Worm (Caenorhabditis elegans): ENCODE data around the gene pam-1.

The pam-1 gene

ce11 chrIV:7503322-7503721, 47.3 kb downstream of the pam-1 start, which contains the start of gene glt-6:
glt-6 (plus strand) TSS chrIV:7503622.
- TF ChIP-seq rbr-2 (tag; optimal IDR thresholded peaks at IDR 0.05) (no peak), ctbp-1 (GFP tag; IDR thresholded peaks at IDR 0.05) (no peak), mes-2 (tag; optimal IDR thresholded peaks at IDR 0.05; ENCODE audit: poor library complexity, severe bottlenecking) (no peak), nhr-111 (GFP tag; optimal IDR thresholded peaks at IDR 0.05) (no peak), attf-4 (tag; optimal IDR thresholded peaks at IDR 0.05) (no peak), nhr-11 (tag; optimal IDR thresholded peaks at IDR 0.05) (no peak), mep-1 (tag; optimal IDR thresholded peaks at IDR 0.05) (no peak), T26A8.4 (GFP tag; IDR thresholded peaks at IDR 0.05) (no peak), nhr-102 (tag; optimal IDR thresholded peaks at IDR 0.05) (no peak), ceh-44 (GFP tag; IDR thresholded peaks at IDR 0.05) (no peak)

ce11 chrIV:7501337-7501736, 49.3 kb downstream of the pam-1 start, which contains the start of gene F55G1.15:
F55G1.15 (minus strand) TSS chrIV:7501437.
- TF ChIP-seq daf-16 (GFP tag; optimal IDR thresholded peaks at IDR 0.05) (no peak), daf-16 (tag; optimal IDR thresholded peaks at IDR 0.05) (peak; percentile 20), ama-1 (optimal IDR thresholded peaks at IDR 0.05) (no peak), lsy-2 (tag; optimal IDR thresholded peaks at IDR 0.05) (no peak), dve-1 (tag; optimal IDR thresholded peaks at IDR 0.05; ENCODE audit: insufficient read depth) (peak; percentile 8), hif-1 (tag; optimal IDR thresholded peaks at IDR 0.05) (no peak), dpl-1 (GFP tag; optimal IDR thresholded peaks at IDR 0.05) (no peak), dmd-6 (GFP tag; IDR thresholded peaks at IDR 0.05) (peak; percentile 39; the same call in 1 of the 2 replicates), ZK337.2 (GFP tag; IDR thresholded peaks at IDR 0.05) (no peak), php-3 (GFP tag; IDR thresholded peaks at IDR 0.05) (peak; percentile 74), pqm-1 (tag; optimal IDR thresholded peaks at IDR 0.05) (peak; percentile 1)

ce11 chrIV:7500924-7501323, 49.7 kb downstream of the pam-1 start:
- no peak for TF ChIP-seq lsy-2 (tag; optimal IDR thresholded peaks at IDR 0.05)
- TF ChIP-seq ceh-62 (tag; optimal IDR thresholded peaks at IDR 0.05), result no peak
- TF ChIP-seq hif-1 (tag; optimal IDR thresholded peaks at IDR 0.05), result no peak
- TF ChIP-seq mxl-2 (GFP tag; conservative IDR thresholded peaks at IDR 0.05), result no peak
- TF ChIP-seq nhr-76 (tag; optimal IDR thresholded peaks at IDR 0.05), result no peak
- TF ChIP-seq F44E2.7 (GFP tag; IDR thresholded peaks at IDR 0.05), result no peak
- TF ChIP-seq dpl-1 (GFP tag; optimal IDR thresholded peaks at IDR 0.05), result no peak
- no peak for TF ChIP-seq php-3 (GFP tag; IDR thresholded peaks at IDR 0.05)

- no peak for TF ChIP-seq nhr-111 (GFP tag; optimal IDR thresholded peaks at IDR 0.05)
- 0 out of 2 replicates have a peak, but pooled peaks have one; percentile 15 for TF ChIP-seq dmd-8 (GFP tag; IDR thresholded peaks at IDR 0.05)
- TF ChIP-seq unc-62 (GFP tag; optimal IDR thresholded peaks at IDR 0.05 in 1 of 2), result no peak
- TF ChIP-seq unc-62 (tag; optimal IDR thresholded peaks at IDR 0.05), result no peak
- 0 out of 2 replicates have a peak, but pooled peaks have one; percentile 18 for TF ChIP-seq daf-19 (GFP tag; conservative IDR thresholded peaks at IDR 0.05)
- TF ChIP-seq aha-1 (tag), result peak; percentile 55
- TF ChIP-seq ZK546.5 (tag; optimal IDR thresholded peaks at IDR 0.05), result no peak
- TF ChIP-seq mxl-2 (GFP tag; conservative IDR thresholded peaks at IDR 0.05), result no peak
- TF ChIP-seq zfp-2 (tag; optimal IDR thresholded peaks at IDR 0.05), result no peak
- TF ChIP-seq dpl-1 (GFP tag; optimal IDR thresholded peaks at IDR 0.05), result no peak
- TF ChIP-seq nhr-77 (tag; optimal IDR thresholded peaks at IDR 0.05), result no peak
- TF ChIP-seq arid-1 (GFP tag; conservative IDR thresholded peaks at IDR 0.05), result 0 out of 2 replicates have a peak, but pooled peaks have one; percentile 33
- no peak for TF ChIP-seq nhr-102 (tag; optimal IDR thresholded peaks at IDR 0.05)
- TF ChIP-seq daf-16 (GFP tag; optimal IDR thresholded peaks at IDR 0.05), result peak in 1 of 2 experiments; percentile 19
- no peak for TF ChIP-seq daf-16 (tag; optimal IDR thresholded peaks at IDR 0.05)
- TF ChIP-seq F26F4.8 (GFP tag; conservative IDR thresholded peaks at IDR 0.05), result peak; percentile 61; the same call in 1 of the 2 replicates
- TF ChIP-seq set-16 (GFP tag; IDR thresholded peaks at IDR 0.05), result no peak
- TF ChIP-seq dve-1 (tag; optimal IDR thresholded peaks at IDR 0.05; ENCODE audit: insufficient read depth), result peak; percentile 14
- no peak for TF ChIP-seq ztf-11 (tag; optimal IDR thresholded peaks at IDR 0.05)
- no peak for TF ChIP-seq egl-43 (GFP tag; IDR thresholded peaks at IDR 0.05)
- TF ChIP-seq duxl-1 (tag; optimal IDR thresholded peaks at IDR 0.05; ENCODE audit: poor library complexity), result no peak
- no peak for TF ChIP-seq unc-39 (tag; optimal IDR thresholded peaks at IDR 0.05)
- peak; percentile 49 for TF ChIP-seq snpc-4 (tag; optimal IDR thresholded peaks at IDR 0.05)
Observed at ce11 chrIV:7499302-7499701, 51.3 kb downstream of the pam-1 start.
